Worm (Caenorhabditis elegans) whole organism, L3 larva: ENCODE measurements around the gene C01G10.5.

Experiments used
- aly-2 ChIP-seq: fragments of 150-350 bp; optimal IDR thresholded peaks from 2 replicates; lab custom pipeline; 2014; ENCODE audit warnings: missing biosample characterization, missing genetic modification characterization
- ama-1 ChIP-seq: fragments of 150-350 bp; optimal IDR thresholded peaks from 2 replicates; lab custom pipeline; 2018
- ceh-28 ChIP-seq: fragments of 150-350 bp; optimal IDR thresholded peaks from 2 replicates; lab custom pipeline; 2014; ENCODE audit warnings: missing biosample characterization, missing genetic modification reagents, missing genetic modification characterization
- ceh-9 ChIP-seq: sonication (generic microtip); optimal IDR thresholded peaks from 2 replicates; lab custom pipeline; 2018; ENCODE audit warnings: missing biosample characterization, missing genetic modification characterization
- egl-27 ChIP-seq: sonication (generic microtip); optimal IDR thresholded peaks from 4 replicates; lab custom pipeline; 2017; ENCODE audit warnings: missing biosample characterization, missing genetic modification reagents, missing genetic modification characterization
- egl-5 ChIP-seq: fragments of 150-350 bp; optimal IDR thresholded peaks from 2 replicates; lab custom pipeline; 2017; ENCODE audit warnings: missing biosample characterization, missing genetic modification reagents, missing genetic modification characterization, inconsistent platforms
- elt-1 ChIP-seq: fragments of 150-350 bp; optimal IDR thresholded peaks from 2 replicates; lab custom pipeline; 2014; ENCODE audit warnings: missing biosample characterization, missing genetic modification characterization
- nhr-11 ChIP-seq: fragments of 150-350 bp; optimal IDR thresholded peaks from 2 replicates; lab custom pipeline; 2014; ENCODE audit warnings: missing biosample characterization, missing genetic modification characterization
- nhr-12 ChIP-seq: fragments of 150-350 bp; optimal IDR thresholded peaks from 2 replicates; lab custom pipeline; 2014; ENCODE audit warnings: missing biosample characterization, missing genetic modification characterization
- nhr-28 ChIP-seq: fragments of 150-350 bp; optimal IDR thresholded peaks from 2 replicates; lab custom pipeline; 2014; ENCODE audit warnings: missing biosample characterization, missing genetic modification characterization
- skn-1 ChIP-seq: fragments of 150-350 bp; optimal IDR thresholded peaks from 2 replicates; lab custom pipeline; 2014; ENCODE audit warnings: missing biosample characterization, missing genetic modification characterization
- unc-62 ChIP-seq: fragments of 150-350 bp; sonication (generic microtip); optimal IDR thresholded peaks from 4 replicates; lab custom pipeline; 2014; ENCODE audit warnings: missing biosample characterization, missing genetic modification reagents, missing genetic modification characterization
- zag-1 ChIP-seq: fragments of 150-350 bp; optimal IDR thresholded peaks from 2 replicates; lab custom pipeline; 2014; ENCODE audit warnings: missing biosample characterization, missing genetic modification characterization

- TF ChIP-seq aly-2 (no peak), nhr-11 (tag; lab: Kevin White, UChicago) (no peak), zag-1 (tag; lab: Kevin White, UChicago) (no peak), unc-62 (GFP tag; lab: Kevin White, UChicago) (no peak), elt-1 (tag; lab: Kevin White, UChicago) (no peak), nhr-28 (no peak), skn-1 (tag; lab: Kevin White, UChicago) (no peak), ceh-28 (tag; lab: Kevin White, UChicago) (no peak), ama-1 (lab: Kevin White, UChicago) (no peak), nhr-12 (no peak), egl-27 (no peak), egl-5 (no peak), ceh-9 (no peak)
These were observed 43.1 kb upstream of the C01G10.5 start, which contains the start of gene str-171 for ce11 chrV:15132423-15132822.
